Fruit fly (Drosophila melanogaster): ENCODE results near the gene CAHbeta.

The CAHbeta gene

DNA sequence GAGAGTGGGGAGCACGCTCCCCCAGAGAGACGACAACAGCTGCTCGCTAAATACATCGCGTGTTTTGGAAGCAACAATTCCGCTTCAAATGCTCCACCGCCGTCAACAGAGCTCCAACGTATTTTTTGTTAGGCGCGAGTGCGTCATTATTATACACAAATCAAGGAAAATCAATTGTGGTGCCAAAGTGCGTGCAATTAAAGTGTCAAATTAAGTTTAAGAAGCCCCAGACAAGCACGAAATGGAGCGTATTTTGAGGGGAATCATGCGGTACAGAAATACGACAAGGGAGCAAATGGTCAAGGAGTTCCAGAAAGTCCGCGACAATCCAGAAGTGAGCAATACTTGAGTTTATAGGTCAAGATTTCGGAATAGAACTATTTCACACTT is at the start of gene CAHbeta:
Gene CAHbeta (plus strand): TSS at position 85 of the 390 bp plus-strand sequence.
- TF ChIP-seq insv (optimal IDR thresholded peaks at IDR 0.05) (no peak), psq (optimal IDR thresholded peaks at IDR 0.05) (no peak), ttk (optimal IDR thresholded peaks at IDR 0.05) (no peak), Myc (optimal IDR thresholded peaks at IDR 0.05) (no peak), Sin3A (optimal IDR thresholded peaks at IDR 0.05) (no peak), h (optimal IDR thresholded peaks at IDR 0.05) (no peak)

DNA sequence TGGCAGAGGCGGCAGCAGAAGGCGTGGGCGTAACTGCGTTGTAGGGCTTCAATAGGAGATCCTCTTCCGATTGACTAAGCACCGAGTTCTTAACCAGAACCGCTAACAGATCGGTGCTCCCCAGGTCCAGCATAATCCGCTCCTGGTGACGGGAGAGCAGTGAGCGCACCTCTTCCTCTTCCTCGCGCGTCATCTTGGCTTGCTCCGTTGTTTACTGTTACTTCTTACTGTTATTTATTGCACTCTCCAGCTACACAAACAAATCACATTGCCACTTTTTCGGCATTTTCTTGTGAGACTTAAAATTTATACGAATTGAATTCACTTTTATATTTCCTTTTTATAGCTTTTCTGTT is 49.6 kb upstream of the CAHbeta start:
- TF ChIP-seq psq (optimal IDR thresholded peaks at IDR 0.05) (no peak), h (optimal IDR thresholded peaks at IDR 0.05) (no peak), Myc (optimal IDR thresholded peaks at IDR 0.05) (no peak), insv (optimal IDR thresholded peaks at IDR 0.05) (no peak), ttk (optimal IDR thresholded peaks at IDR 0.05) (no peak), Sin3A (optimal IDR thresholded peaks at IDR 0.05) (no peak)

DNA sequence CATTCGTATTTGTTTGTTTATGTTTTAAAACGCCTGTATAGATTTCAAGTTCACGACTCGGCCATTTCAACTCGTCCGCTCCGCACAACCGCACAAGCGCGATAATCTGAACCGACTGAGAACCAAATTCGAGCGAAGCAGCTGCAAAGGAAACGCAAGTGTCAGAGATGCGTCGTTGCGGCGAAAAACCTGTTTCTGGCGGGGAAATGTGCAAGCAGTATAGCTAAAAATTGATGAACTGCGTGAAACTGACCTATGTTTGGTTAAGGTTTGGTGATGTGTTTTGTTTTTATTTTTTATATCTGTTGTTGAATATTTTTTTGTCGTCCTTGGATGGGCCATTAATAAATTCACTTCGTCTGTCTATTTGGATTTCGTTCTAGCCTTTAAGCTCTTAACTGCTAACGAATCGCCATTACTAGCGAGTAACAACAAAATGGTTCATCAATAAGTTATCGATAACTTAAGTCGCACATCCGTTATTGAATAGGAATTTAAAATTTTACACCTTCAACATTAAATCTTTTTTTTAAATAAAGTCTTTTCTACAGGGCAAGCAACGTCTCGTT is 48.8 kb upstream of the CAHbeta start, which contains the start of gene pyd:
Gene pyd (minus strand): TSS at position 120 of the 569 bp plus-strand sequence.
- TF ChIP-seq Myc (optimal IDR thresholded peaks at IDR 0.05) (no peak), psq (optimal IDR thresholded peaks at IDR 0.05) (no peak), ttk (optimal IDR thresholded peaks at IDR 0.05) (no peak), h (optimal IDR thresholded peaks at IDR 0.05) (no peak), insv (optimal IDR thresholded peaks at IDR 0.05) (no peak), Sin3A (optimal IDR thresholded peaks at IDR 0.05) (no peak)

DNA sequence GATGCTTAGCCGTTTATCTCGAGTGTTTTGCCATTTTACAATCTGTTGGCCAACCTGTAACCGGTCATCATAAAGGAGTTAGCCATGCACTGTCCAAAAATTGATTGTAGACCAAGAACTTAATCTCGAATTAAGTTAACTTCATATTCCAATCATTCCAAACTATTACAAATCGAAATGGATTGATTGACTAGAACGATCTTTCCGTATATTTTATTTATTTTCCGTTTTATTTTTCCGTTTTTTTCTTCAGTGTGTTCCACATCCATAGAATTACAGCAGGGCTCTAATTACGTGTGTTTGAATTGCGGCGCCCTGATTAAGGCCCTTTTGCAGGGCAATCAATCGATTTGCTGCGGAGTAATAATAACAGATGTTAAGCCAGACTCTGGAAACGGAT is 47.9 kb upstream of the CAHbeta start:
- TF ChIP-seq Myc (optimal IDR thresholded peaks at IDR 0.05) (no peak), insv (optimal IDR thresholded peaks at IDR 0.05) (no peak), h (optimal IDR thresholded peaks at IDR 0.05) (no peak), psq (optimal IDR thresholded peaks at IDR 0.05) (no peak), ttk (optimal IDR thresholded peaks at IDR 0.05) (no peak), Sin3A (optimal IDR thresholded peaks at IDR 0.05) (no peak)

DNA sequence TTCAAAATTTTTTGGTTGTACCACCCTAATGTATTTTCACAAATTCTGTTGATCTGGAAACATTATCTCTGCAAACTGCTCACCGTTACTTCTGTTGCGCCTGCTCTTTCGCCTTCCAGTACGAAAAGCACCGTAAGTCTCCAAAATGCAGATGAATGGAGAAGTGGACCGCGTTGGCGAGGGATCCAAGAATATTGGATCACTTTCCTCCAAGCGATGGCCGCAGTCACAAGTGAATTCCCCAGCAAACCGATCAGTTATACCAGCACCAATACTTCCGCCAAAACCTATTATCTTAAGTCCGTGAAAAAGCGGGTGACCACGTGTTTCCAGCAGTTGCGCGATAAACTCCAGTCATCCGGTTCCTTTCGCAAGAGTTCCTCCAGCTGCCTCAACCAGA is 45.7 kb upstream of the CAHbeta start, which contains the start of gene osk:
Gene osk (plus strand): TSS at position 197 of the 400 bp plus-strand sequence.
- TF ChIP-seq insv (optimal IDR thresholded peaks at IDR 0.05) (no peak), Myc (optimal IDR thresholded peaks at IDR 0.05) (no peak), Sin3A (optimal IDR thresholded peaks at IDR 0.05) (no peak), h (optimal IDR thresholded peaks at IDR 0.05) (no peak), psq (optimal IDR thresholded peaks at IDR 0.05) (no peak), ttk (optimal IDR thresholded peaks at IDR 0.05) (no peak)

DNA sequence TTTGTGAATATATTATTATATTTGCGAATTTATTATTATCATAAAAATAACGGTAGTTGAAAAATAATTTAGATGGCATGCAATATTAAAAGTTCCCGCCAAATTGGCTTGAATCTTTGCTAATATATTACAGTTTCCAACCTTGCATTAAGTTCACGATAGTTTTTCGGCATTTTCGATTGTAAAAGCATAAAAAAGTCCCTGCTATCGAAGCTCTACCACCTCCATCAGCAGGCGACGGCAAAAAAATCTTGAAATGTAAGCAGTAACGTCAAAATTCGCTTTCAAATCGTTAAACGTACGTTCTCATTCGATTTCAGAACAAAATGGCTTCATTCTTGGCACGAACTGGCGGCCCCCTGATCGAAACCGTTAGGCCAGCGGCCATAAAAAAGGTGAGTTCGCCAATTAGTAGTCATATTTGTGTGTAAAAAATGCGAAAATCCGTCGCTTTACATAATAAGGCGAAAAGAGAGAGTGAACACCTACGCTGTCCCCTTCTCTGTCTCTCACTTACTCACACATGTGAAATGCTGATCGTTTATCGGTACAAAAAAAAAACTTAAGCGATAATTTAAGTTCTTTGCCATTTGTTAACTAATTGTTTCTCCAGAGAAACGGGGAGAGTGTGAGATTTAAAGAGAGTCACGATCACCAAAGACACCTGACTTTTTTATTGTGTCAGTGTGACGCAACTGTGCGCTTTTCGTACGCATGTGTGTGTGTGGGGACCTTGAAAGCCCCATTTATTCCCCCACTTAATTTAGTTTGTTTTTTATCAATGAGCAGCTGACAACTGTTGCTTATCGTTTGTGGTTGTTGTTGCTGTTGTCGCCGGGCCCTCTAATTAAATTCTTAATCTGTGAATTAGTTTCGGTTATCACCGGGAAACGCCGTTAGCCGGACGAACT is 41.9 kb upstream of the CAHbeta start, which contains the start of gene ScsbetaA:
Gene ScsbetaA (plus strand): TSS at position 231 of the 911 bp plus-strand sequence.
- TF ChIP-seq insv (optimal IDR thresholded peaks at IDR 0.05) (no peak), ttk (optimal IDR thresholded peaks at IDR 0.05) (no peak), h (optimal IDR thresholded peaks at IDR 0.05) (no peak), Sin3A (optimal IDR thresholded peaks at IDR 0.05) (no peak), psq (optimal IDR thresholded peaks at IDR 0.05) (no peak), Myc (optimal IDR thresholded peaks at IDR 0.05) (no peak)

DNA sequence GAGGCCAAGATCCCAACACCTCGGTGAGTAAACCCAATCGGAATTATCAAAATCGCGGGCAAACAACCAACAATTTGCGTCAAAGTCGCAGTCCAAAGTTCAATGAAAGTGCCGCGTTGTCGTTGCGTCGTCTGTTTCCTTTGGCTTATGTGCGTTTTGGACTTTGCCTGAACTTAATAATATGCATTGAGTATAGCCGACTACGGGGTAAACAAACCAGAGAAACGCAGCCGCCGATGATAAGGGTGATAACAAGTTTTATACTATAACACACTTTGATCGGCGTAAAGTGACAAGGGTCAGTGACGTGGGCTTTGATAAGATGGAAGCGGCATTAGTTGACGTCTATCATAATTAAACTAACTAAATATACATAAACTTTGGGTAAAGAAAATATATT is 40.9 kb upstream of the CAHbeta start:
- no peak for TF ChIP-seq ttk (optimal IDR thresholded peaks at IDR 0.05)
- TF ChIP-seq h (optimal IDR thresholded peaks at IDR 0.05): no peak
- TF ChIP-seq Myc (optimal IDR thresholded peaks at IDR 0.05): no peak
- TF ChIP-seq insv (optimal IDR thresholded peaks at IDR 0.05): no peak
- TF ChIP-seq psq (optimal IDR thresholded peaks at IDR 0.05): no peak
- TF ChIP-seq Sin3A (optimal IDR thresholded peaks at IDR 0.05): no peak

DNA sequence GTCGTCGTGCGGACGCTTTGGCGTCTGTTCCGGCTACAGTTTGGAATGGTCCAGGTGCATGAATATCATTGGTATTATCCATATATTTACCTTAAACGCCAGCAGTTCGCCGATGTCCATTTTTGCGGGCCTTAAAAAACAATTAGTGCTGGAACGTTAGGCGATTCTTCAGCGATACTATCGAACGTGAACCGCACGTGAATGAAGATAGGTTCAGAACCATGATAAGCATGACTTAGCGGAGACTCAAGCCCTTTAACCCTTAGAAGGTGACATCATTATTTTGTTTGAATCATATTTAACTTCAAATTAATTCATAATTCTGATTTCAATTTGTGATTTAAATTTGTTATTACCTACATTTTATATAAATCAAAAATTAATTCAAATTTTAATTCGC is 35.8 kb upstream of the CAHbeta start, which contains the start of gene CG11964:
Gene CG11964 (minus strand): TSS at position 155 of the 400 bp plus-strand sequence.
- no peak for TF ChIP-seq insv (optimal IDR thresholded peaks at IDR 0.05)
- no peak for TF ChIP-seq h (optimal IDR thresholded peaks at IDR 0.05)
- no peak for TF ChIP-seq Myc (optimal IDR thresholded peaks at IDR 0.05)
- TF ChIP-seq psq (optimal IDR thresholded peaks at IDR 0.05): no peak
- TF ChIP-seq ttk (optimal IDR thresholded peaks at IDR 0.05): no peak
- TF ChIP-seq Sin3A (optimal IDR thresholded peaks at IDR 0.05): no peak

DNA sequence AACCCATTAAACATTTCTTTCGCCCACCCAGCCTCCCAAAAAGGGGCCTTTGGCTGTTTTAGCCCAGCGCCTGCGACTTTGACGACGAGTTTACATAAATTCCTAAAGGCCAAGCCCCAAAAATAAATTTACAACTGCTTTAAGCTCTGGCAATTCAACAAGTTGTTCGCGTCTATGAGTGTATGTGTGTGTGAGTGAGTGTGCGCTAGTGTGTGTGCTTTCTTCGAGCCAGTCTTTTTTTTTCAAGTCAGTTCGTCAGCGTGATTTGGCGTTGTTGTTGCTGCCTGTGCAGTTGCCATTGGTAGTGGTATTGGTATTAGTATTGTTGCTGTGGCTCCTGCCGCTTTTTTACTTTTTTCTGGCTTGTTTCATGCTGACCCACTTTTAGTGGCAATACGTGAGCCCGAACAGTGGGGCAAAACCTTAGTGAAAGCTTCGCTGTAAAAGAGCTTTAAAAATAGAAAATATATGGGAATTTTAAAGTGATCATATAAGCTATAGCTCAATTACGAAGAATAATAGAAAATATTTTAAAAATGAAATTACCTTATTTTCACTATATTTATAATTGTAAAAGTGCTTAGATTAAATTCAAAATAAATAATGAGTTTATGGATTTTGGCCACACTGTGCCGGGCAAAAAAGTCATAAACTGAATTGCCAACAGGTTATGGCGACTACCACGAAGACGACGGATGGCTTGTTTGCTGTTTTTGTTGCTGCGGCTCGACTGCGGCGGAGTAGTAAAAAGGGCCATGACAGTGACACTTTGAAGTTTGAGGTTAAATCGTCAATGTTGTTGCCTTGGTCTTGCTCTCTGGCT is 34.9 kb upstream of the CAHbeta start:
- TF ChIP-seq insv (optimal IDR thresholded peaks at IDR 0.05): no peak
- TF ChIP-seq Myc (optimal IDR thresholded peaks at IDR 0.05): no peak

DNA sequence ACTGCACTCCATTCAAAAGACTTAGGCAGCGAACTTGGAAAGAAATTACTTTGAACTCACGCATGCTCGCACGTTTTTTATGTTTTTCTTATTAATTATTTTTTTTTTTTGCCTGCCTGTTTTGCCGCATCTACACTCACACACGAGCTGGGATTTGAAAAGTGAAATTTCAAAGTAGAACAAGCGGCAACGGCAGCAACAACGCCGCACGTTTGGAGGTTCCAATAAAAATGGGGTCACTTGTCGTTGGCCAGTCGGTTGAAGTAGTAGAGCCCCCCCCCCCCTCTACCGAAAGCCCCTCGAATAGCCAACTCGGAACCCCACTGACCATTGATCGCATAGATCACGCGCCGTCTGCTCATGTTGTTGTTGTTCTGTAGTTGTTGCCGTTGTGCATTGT is 34.2 kb upstream of the CAHbeta start:
- TF ChIP-seq Sin3A (optimal IDR thresholded peaks at IDR 0.05) (no peak), insv (optimal IDR thresholded peaks at IDR 0.05) (no peak), ttk (optimal IDR thresholded peaks at IDR 0.05) (no peak), psq (optimal IDR thresholded peaks at IDR 0.05) (no peak), Myc (optimal IDR thresholded peaks at IDR 0.05) (no peak), h (optimal IDR thresholded peaks at IDR 0.05) (no peak)

DNA sequence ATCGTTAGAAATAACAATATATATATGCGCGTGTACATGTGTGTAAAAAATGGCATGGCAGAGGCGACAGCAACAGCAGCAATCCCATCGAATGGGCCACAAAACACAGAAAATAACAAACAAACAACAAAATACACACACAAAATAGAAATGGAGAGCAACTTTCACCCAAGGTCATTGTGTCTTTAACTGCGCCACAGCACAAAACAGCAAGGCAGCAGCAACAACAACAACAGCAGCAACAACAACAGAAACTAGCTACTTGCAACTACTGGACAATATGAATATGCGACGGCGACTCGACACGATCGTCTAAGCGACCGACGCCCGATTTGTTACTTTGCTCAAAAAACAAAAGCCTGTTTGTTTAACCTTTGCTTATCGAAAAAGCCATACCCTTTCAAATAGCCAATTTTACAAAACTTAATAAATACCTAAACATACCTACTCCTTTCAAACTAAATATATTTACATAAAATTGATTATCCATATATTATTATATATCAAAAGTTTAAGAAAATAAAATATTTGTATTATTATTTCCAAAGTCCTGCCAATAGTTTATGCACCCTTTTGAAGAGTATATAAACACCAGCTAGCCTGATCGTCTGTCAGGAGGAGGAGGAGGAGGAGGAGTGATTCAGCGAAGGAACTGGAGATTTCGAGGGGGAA is 32.8 kb upstream of the CAHbeta start:
- no peak for TF ChIP-seq psq (optimal IDR thresholded peaks at IDR 0.05)
- no peak for TF ChIP-seq insv (optimal IDR thresholded peaks at IDR 0.05)
- TF ChIP-seq Myc (optimal IDR thresholded peaks at IDR 0.05): no peak
- TF ChIP-seq ttk (optimal IDR thresholded peaks at IDR 0.05): no peak
- TF ChIP-seq h (optimal IDR thresholded peaks at IDR 0.05): no peak
